Fruit fly (Drosophila melanogaster) whole organism, embryonic: ENCODE data around the gene mib1.

Experiments used
- Ada2b ChIP-seq: fragments of 200-800 bp; sonication (Bioruptor generic); IDR thresholded peaks from 2 replicates; pipeline ENCODE4 v1.3.6; 2022; ENCODE audit warnings: missing biosample characterization, missing genetic modification characterization
- B-H2 ChIP-seq: fragments of 200-800 bp; sonication (Bioruptor generic); optimal IDR thresholded peaks from 2 replicates; lab custom pipeline; 2018; ENCODE audit warnings: missing biosample characterization, mild to moderate bottlenecking, missing genetic modification characterization
- BtbVII ChIP-seq: fragments of 200-800 bp; sonication (Bioruptor generic); optimal IDR thresholded peaks from 3 replicates; lab custom pipeline; 2017; ENCODE audit warnings: missing biosample characterization, mild to moderate bottlenecking, missing genetic modification characterization
- CG10543 ChIP-seq: fragments of 200-800 bp; sonication (Bioruptor generic); optimal IDR thresholded peaks from 3 replicates; lab custom pipeline; 2017; ENCODE audit warnings: missing biosample characterization, mild to moderate bottlenecking, missing genetic modification characterization, moderate library complexity
- CG10654 ChIP-seq: fragments of 200-800 bp; sonication (Bioruptor generic); optimal IDR thresholded peaks from 2 replicates; lab custom pipeline; 2016; ENCODE audit warnings: missing biosample characterization, missing genetic modification characterization
- CG11456 ChIP-seq: fragments of 200-800 bp; sonication (Bioruptor generic); IDR thresholded peaks from 3 replicates; pipeline ENCODE4 v1.3.6; 2022; ENCODE audit warnings: missing biosample characterization, missing genetic modification characterization
- CG11695 ChIP-seq: fragments of 200-800 bp; sonication (Bioruptor generic); IDR thresholded peaks from 3 replicates; pipeline ENCODE4 v1.3.6; 2022; ENCODE audit warnings: missing biosample characterization, missing genetic modification characterization
- CG13287 ChIP-seq: fragments of 200-800 bp; sonication (Bioruptor generic); IDR thresholded peaks from 2 replicates; pipeline ENCODE4 v1.3.6; 2022; ENCODE audit warnings: missing biosample characterization, missing genetic modification characterization; ENCODE audit not compliant: partially characterized antibody
- CG14710 ChIP-seq: fragments of 200-800 bp; sonication (Bioruptor generic); optimal IDR thresholded peaks from 3 replicates; lab custom pipeline; 2019; ENCODE audit warnings: missing biosample characterization, mild to moderate bottlenecking, missing genetic modification characterization, moderate library complexity
- CG14860 ChIP-seq: fragments of 200-800 bp; sonication (Bioruptor generic); IDR thresholded peaks from 3 replicates; pipeline ENCODE4 v1.3.6; 2022; ENCODE audit warnings: missing biosample characterization, missing genetic modification characterization; ENCODE audit not compliant: partially characterized antibody
- CG15514 ChIP-seq: fragments of 200-800 bp; sonication (Bioruptor generic); optimal IDR thresholded peaks from 3 replicates; lab custom pipeline; 2017; ENCODE audit warnings: missing biosample characterization, missing genetic modification characterization, mild to moderate bottlenecking, moderate library complexity, missing genetic modification reagents
- CG15601 ChIP-seq: fragments of 200-800 bp; sonication (Bioruptor generic); optimal IDR thresholded peaks from 3 replicates; lab custom pipeline; 2019; ENCODE audit warnings: missing biosample characterization, mild to moderate bottlenecking, missing genetic modification characterization, moderate library complexity
- CG17328 ChIP-seq: fragments of 200-800 bp; sonication (Bioruptor generic); IDR thresholded peaks from 2 replicates; pipeline ENCODE4 v1.3.6; 2022; ENCODE audit warnings: missing biosample characterization, missing genetic modification characterization
- CG6791 ChIP-seq: fragments of 200-800 bp; sonication (Bioruptor generic); IDR thresholded peaks from 3 replicates; pipeline ENCODE4 v1.3.6; 2022; ENCODE audit warnings: missing biosample characterization, missing genetic modification characterization; ENCODE audit not compliant: partially characterized antibody
- CG6854 ChIP-seq: fragments of 200-800 bp; sonication (Bioruptor generic); optimal IDR thresholded peaks from 3 replicates; lab custom pipeline; 2017; ENCODE audit warnings: missing biosample characterization, mild to moderate bottlenecking, missing genetic modification characterization
- CkIIα-i1 ChIP-seq: fragments of 200-800 bp; sonication (Bioruptor generic); IDR thresholded peaks from 2 replicates; pipeline ENCODE4 v1.3.6; 2022; ENCODE audit warnings: missing biosample characterization, missing genetic modification characterization
- Deaf1 ChIP-seq: fragments of 200-800 bp; optimal IDR thresholded peaks from 3 replicates; lab custom pipeline; 2019; ENCODE audit warnings: missing biosample characterization, mild to moderate bottlenecking, missing genetic modification characterization, moderate library complexity
- Dll ChIP-seq: fragments of 200-800 bp; sonication (Bioruptor generic); IDR thresholded peaks from 4 replicates; pipeline ENCODE4 v1.3.6; 2022; ENCODE audit warnings: missing biosample characterization, missing genetic modification characterization; ENCODE audit not compliant: partially characterized antibody
- Drgx ChIP-seq: fragments of 200-800 bp; sonication (Bioruptor generic); IDR thresholded peaks from 2 replicates; pipeline ENCODE4 v1.3.6; 2022; ENCODE audit warnings: missing biosample characterization, missing genetic modification characterization
- Eip74EF ChIP-seq, 2 experiments: fragments of 200-800 bp in 1 of 2; fragments of >200 bp in 1 of 2; sonication (Bioruptor generic) in 1 of 2; optimal IDR thresholded peaks; 2 replicates each; lab custom pipeline; 2017 to 2019; ENCODE audit warnings: missing biosample characterization in 2 of 2, missing genetic modification characterization in 2 of 2, mild to moderate bottlenecking in 1 of 2, moderate library complexity in 1 of 2
- Kr ChIP-seq: fragments of 200-800 bp; sonication (Bioruptor generic); optimal IDR thresholded peaks from 2 replicates; lab custom pipeline; 2017; ENCODE audit warnings: missing biosample characterization, mild to moderate bottlenecking, missing genetic modification characterization
- MESR4 ChIP-seq: fragments of 200-800 bp; sonication (Bioruptor generic); optimal IDR thresholded peaks from 2 replicates; lab custom pipeline; 2018; ENCODE audit warnings: missing biosample characterization, mild to moderate bottlenecking, missing genetic modification characterization, moderate library complexity
- Med ChIP-seq: fragments of 200-800 bp; sonication (Bioruptor generic); peaks from one replicate; lab custom pipeline; 2016; ENCODE audit warnings: missing biosample characterization, missing genetic modification characterization, mild to moderate bottlenecking, inconsistent platforms, moderate library complexity
- Sin3A ChIP-seq: fragments of >200 bp; optimal IDR thresholded peaks from 2 replicates; lab custom pipeline; 2018
- caup ChIP-seq: fragments of 200-800 bp; sonication (Bioruptor generic); optimal IDR thresholded peaks from 3 replicates; lab custom pipeline; 2017; ENCODE audit warnings: missing biosample characterization, mild to moderate bottlenecking, missing genetic modification characterization, moderate library complexity; ENCODE audit not compliant: severe bottlenecking
- chinmo ChIP-seq: fragments of 200-800 bp; sonication (Bioruptor generic); IDR thresholded peaks from 4 replicates; pipeline ENCODE4 v1.3.6; 2022; ENCODE audit warnings: missing biosample characterization, missing genetic modification characterization; ENCODE audit not compliant: partially characterized antibody
- cwo ChIP-seq: fragments of 200-800 bp; sonication (Bioruptor generic); optimal IDR thresholded peaks from 3 replicates; lab custom pipeline; 2017; ENCODE audit warnings: missing biosample characterization, missing genetic modification characterization, mild to moderate bottlenecking, moderate library complexity, missing genetic modification reagents
- ftz-f1 ChIP-seq: fragments of 200-800 bp; sonication (Bioruptor generic); optimal IDR thresholded peaks from 2 replicates; lab custom pipeline; 2016; ENCODE audit warnings: missing biosample characterization, missing genetic modification characterization
- mirr ChIP-seq: fragments of 200-800 bp; sonication (Bioruptor generic); optimal IDR thresholded peaks from 3 replicates; lab custom pipeline; 2018; ENCODE audit warnings: missing biosample characterization, mild to moderate bottlenecking, missing genetic modification characterization
- otp ChIP-seq: fragments of 200-800 bp; sonication (Bioruptor generic); IDR thresholded peaks from 3 replicates; pipeline ENCODE4, ENCODE4 v1.3.6; 2022; ENCODE audit warnings: missing biosample characterization, missing genetic modification characterization
- sob ChIP-seq: fragments of 200-800 bp; sonication (Bioruptor generic); IDR thresholded peaks from 2 replicates; pipeline ENCODE4 v1.3.6; 2022; ENCODE audit warnings: missing biosample characterization, missing genetic modification characterization

mib1 gene

dm6 chr3L:15958612-15959315 lies 52.8 kb downstream of the mib1 start, which contains the start of gene CG17032 (continued):
- TF ChIP-seq CG14710 (tag; lab: Kevin White, UChicago) (no peak), CG11695 (GFP tag; lab: Robert Waterston, UW) (peak; percentile 25; the same call in 1 of the 3 replicates), Kr (GFP tag; lab: Kevin White, UChicago) (no peak), CG17328 (GFP tag; lab: Robert Waterston, UW) (no peak), Eip74EF (GFP tag; optimal IDR thresholded peaks at IDR 0.05; lab: Kevin White, UChicago) (peak in 1 of 2 experiments; percentile 58), Dll (0 out of 4 replicates have a peak, but pooled peaks have one; percentile 29), CkIIα-i1 (GFP tag; lab: Robert Waterston, UW) (no peak), CG6854 (GFP tag; lab: Kevin White, UChicago) (no peak), CG10543 (GFP tag; lab: Kevin White, UChicago) (peak; percentile 82), caup (GFP tag; lab: Kevin White, UChicago) (peak; percentile 15), otp (GFP tag; lab: Robert Waterston, UW) (peak; percentile 63; the same call in 2 of the 3 replicates), CG15514 (GFP tag; lab: Kevin White, UChicago) (peak; percentile 26), CG14860 (GFP tag; lab: Robert Waterston, UW) (no peak), CG11456 (GFP tag; lab: Robert Waterston, UW) (0 out of 3 replicates have a peak, but pooled peaks have one; percentile 57), Deaf1 (tag; lab: Kevin White, UChicago) (peak; percentile 57), CG6791 (GFP tag; lab: Robert Waterston, UW) (peak; percentile 24; the same call in 1 of the 3 replicates), CG13287 (peak; percentile 28; the same call in 1 of the 2 replicates), CG10654 (no peak), sob (0 out of 2 replicates have a peak, but pooled peaks have one; percentile 17), chinmo (GFP tag; lab: Robert Waterston, UW) (peak; percentile 65; the same call in 1 of the 4 replicates), CG15601 (tag; lab: Kevin White, UChicago) (peak; percentile 74), cwo (peak; percentile 53), Sin3A (no peak), B-H2 (GFP tag; lab: Kevin White, UChicago) (peak; percentile 67), Ada2b (GFP tag; lab: Robert Waterston, UW) (peak; percentile 7; the same call in 1 of the 2 replicates), mirr (GFP tag; lab: Kevin White, UChicago) (peak; percentile 38), Med (GFP tag; lab: Kevin White, UChicago) (peak; percentile 62), BtbVII (GFP tag; lab: Kevin White, UChicago) (peak; percentile 34), MESR4 (GFP tag; lab: Kevin White, UChicago) (peak; percentile 4), ftz-f1 (GFP tag; lab: Kevin White, UChicago) (peak; percentile 2), Drgx (GFP tag; lab: Robert Waterston, UW) (peak; percentile 14; the same call in 1 of the 2 replicates)
- TF ChIP-seq, all 482 proteins: peak for 46
